Worm (Caenorhabditis elegans): ENCODE results near the gene str-8.
A peak's percentile ranks its signal among the peaks of the same experiment; 100 is the strongest.

The str-8 gene

DNA sequence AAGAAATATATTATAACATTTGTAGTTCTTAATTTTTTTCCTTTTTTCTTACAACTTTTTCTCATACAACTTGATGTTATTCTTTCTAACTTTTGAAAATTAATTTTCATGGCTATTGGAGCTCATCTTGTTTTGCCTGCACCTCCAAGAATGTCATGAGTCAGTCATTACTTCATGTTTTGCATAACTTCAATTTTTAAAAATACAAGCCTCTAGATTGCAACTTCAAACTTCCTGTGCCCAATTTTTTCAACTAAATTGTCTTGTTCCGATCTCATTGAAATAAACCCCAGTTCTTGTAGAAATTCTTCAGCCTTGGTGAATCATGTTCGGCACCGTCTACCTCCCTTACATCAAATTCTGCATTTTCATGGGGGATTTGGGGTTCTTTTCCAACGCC, 3.6 kb downstream of the str-8 start, which contains the start of gene str-9:
str-9 (plus strand) TSS at position 301 of the 400 bp plus-strand sequence.
- TF ChIP-seq pqm-1 (tag; optimal IDR thresholded peaks at IDR 0.05) (no peak), D1046.2 (GFP tag; IDR thresholded peaks at IDR 0.05) (no peak), nhr-76 (tag; optimal IDR thresholded peaks at IDR 0.05) (no peak), zip-2 (tag; optimal IDR thresholded peaks at IDR 0.05) (no peak), fos-1 (tag; optimal IDR thresholded peaks at IDR 0.05) (no peak), tag-97 (GFP tag; IDR thresholded peaks at IDR 0.05) (no peak), mxl-3 (GFP tag; optimal IDR thresholded peaks at IDR 0.05) (no peak), nhr-10 (tag; optimal IDR thresholded peaks at IDR 0.05) (no peak), aly-2 (tag; optimal IDR thresholded peaks at IDR 0.05) (no peak), unc-62 (GFP tag; optimal IDR thresholded peaks at IDR 0.05 in 1 of 2) (no peak), unc-62 (tag; optimal IDR thresholded peaks at IDR 0.05) (no peak), Y48G9A.11 (GFP tag; IDR thresholded peaks at IDR 0.05) (no peak)

DNA sequence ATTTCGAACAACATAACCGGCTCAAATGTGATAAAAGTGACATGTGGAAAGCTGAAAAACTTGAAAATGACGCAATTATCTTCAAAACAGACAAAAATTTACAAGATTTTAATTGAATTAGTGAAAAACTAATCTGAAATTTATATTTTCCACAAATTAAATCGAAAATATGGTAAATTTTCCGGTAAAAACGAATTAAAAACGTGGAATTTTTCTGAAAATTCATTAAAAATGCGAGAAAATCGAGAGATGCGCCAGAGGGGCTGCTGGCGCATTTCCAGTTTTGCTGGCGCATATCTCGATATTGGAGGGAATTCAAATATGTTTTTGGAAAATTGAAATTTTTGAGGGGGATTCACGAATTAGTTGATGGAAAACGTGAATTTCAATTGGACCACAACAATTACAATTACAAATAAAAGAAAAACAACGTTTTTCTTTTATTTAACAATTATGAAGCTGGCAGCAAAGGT, 11.3 kb downstream of the str-8 start, which contains the start of the genes haf-3 and F57A10.2:
haf-3 (minus strand) TSS at position 51 of the 473 bp plus-strand sequence.
F57A10.2 (plus strand) TSS at position 454 of the 473 bp plus-strand sequence.
- TF ChIP-seq lsy-2 (tag; optimal IDR thresholded peaks at IDR 0.05) (peak in 1 of 2 experiments; percentile 95), fos-1 (tag; optimal IDR thresholded peaks at IDR 0.05) (no peak), unc-130 (GFP tag; optimal IDR thresholded peaks at IDR 0.05) (no peak), skn-1 (tag; optimal IDR thresholded peaks at IDR 0.05) (no peak), F37D6.2 (tag; optimal IDR thresholded peaks at IDR 0.05) (peak; percentile 77), nhr-25 (tag; optimal IDR thresholded peaks at IDR 0.05; ENCODE audit: borderline replicate concordance, insufficient read depth) (peak; percentile 9), lin-29 (GFP tag; IDR thresholded peaks at IDR 0.05) (peak; percentile 62; the same call in 1 of the 2 replicates), nhr-11 (tag; optimal IDR thresholded peaks at IDR 0.05) (peak; percentile 79), D1046.2 (GFP tag; IDR thresholded peaks at IDR 0.05) (0 out of 2 replicates have a peak, but pooled peaks have one; percentile 36), ZK337.2 (GFP tag; IDR thresholded peaks at IDR 0.05) (no peak), mxl-2 (GFP tag; conservative IDR thresholded peaks at IDR 0.05) (no peak), Y48G9A.11 (GFP tag; IDR thresholded peaks at IDR 0.05) (peak; percentile 75), fkh-10 (GFP tag; optimal IDR thresholded peaks at IDR 0.05) (peak; percentile 79), snpc-4 (tag; optimal IDR thresholded peaks at IDR 0.05) (peak; percentile 34), nhr-6 (tag; optimal IDR thresholded peaks at IDR 0.05) (peak; percentile 61), sdz-12 (GFP tag; optimal IDR thresholded peaks at IDR 0.05) (no peak), ceh-82 (tag; optimal IDR thresholded peaks at IDR 0.05) (no peak), daf-12 (tag; optimal IDR thresholded peaks at IDR 0.05) (no peak), ceh-32 (tag; optimal IDR thresholded peaks at IDR 0.05; ENCODE audit: poor library complexity) (peak; percentile 38), ceh-28 (tag; optimal IDR thresholded peaks at IDR 0.05) (no peak), lin-13 (GFP tag; optimal IDR thresholded peaks at IDR 0.05) (peak; percentile 83), egl-43 (GFP tag; IDR thresholded peaks at IDR 0.05) (no peak), daf-8 (GFP tag; IDR thresholded peaks at IDR 0.05) (no peak), pha-4 (GFP tag; IDR thresholded peaks at IDR 0.05) (peak; percentile 73), pha-4 (tag; optimal IDR thresholded peaks at IDR 0.05) (peak; percentile 46), nhr-48 (tag; optimal IDR thresholded peaks at IDR 0.05) (peak; percentile 75), mdl-1 (tag; optimal IDR thresholded peaks at IDR 0.05) (peak in 1 of 2 experiments; percentile 21), Y5F2A.4 (GFP tag; optimal IDR thresholded peaks at IDR 0.05) (peak; percentile 40), lir-3 (tag; optimal IDR thresholded peaks at IDR 0.05) (no peak), Y75B8A.6 (GFP tag; IDR thresholded peaks at IDR 0.05) (no peak), snpc-1.2 (GFP tag; IDR thresholded peaks at IDR 0.05) (peak; percentile 70), unc-62 (GFP tag; optimal IDR thresholded peaks at IDR 0.05 in 1 of 2) (no peak), unc-62 (tag; optimal IDR thresholded peaks at IDR 0.05) (no peak), mdt-29 (GFP tag; IDR thresholded peaks at IDR 0.05) (no peak), nhr-42 (GFP tag; IDR thresholded peaks at IDR 0.05) (no peak), lin-39 (tag; optimal IDR thresholded peaks at IDR 0.05) (no peak), nhr-76 (tag; optimal IDR thresholded peaks at IDR 0.05) (no peak), duxl-1 (tag; optimal IDR thresholded peaks at IDR 0.05; ENCODE audit: poor library complexity) (peak; percentile 92), dmd-9 (GFP tag; IDR thresholded peaks at IDR 0.05) (no peak), spr-1 (tag; optimal IDR thresholded peaks at IDR 0.05) (peak; percentile 78), nhr-237 (tag; optimal IDR thresholded peaks at IDR 0.05) (no peak), tra-1 (GFP tag; IDR thresholded peaks at IDR 0.05) (peak; percentile 88), attf-4 (tag; optimal IDR thresholded peaks at IDR 0.05) (no peak), aha-1 (tag) (peak; percentile 76)
